Worm (Caenorhabditis elegans) whole organism, L4 larva: ENCODE measurements around the gene bath-27.

ENCODE experiments used
- ama-1 ChIP-seq: fragments of 150-350 bp; optimal IDR thresholded peaks from 2 replicates; lab custom pipeline; 2014; ENCODE audit warnings: inconsistent platforms, mixed read lengths
- daf-8 ChIP-seq: fragments of 200-800 bp; sonication (Bioruptor generic); IDR thresholded peaks from 2 replicates; pipeline ENCODE4 v1.3.6; 2022; ENCODE audit warnings: missing genetic modification characterization, missing compliant biosample characterization
- duxl-1 ChIP-seq: sonication (generic microtip); optimal IDR thresholded peaks from 2 replicates; lab custom pipeline; 2016; ENCODE audit warnings: mild to moderate bottlenecking, missing genetic modification characterization, moderate library complexity, missing compliant biosample characterization; ENCODE audit not compliant: poor library complexity
- dve-1 ChIP-seq: sonication (generic microtip); optimal IDR thresholded peaks from 2 replicates; lab custom pipeline; 2017; ENCODE audit warnings: antibody characterized with exemption, mild to moderate bottlenecking, missing genetic modification characterization, missing compliant biosample characterization; ENCODE audit not compliant: insufficient read depth
- egl-27 ChIP-seq: sonication (generic microtip); optimal IDR thresholded peaks from 3 replicates; lab custom pipeline; 2017; ENCODE audit warnings: missing biosample characterization, missing genetic modification reagents, missing genetic modification characterization
- lin-13 ChIP-seq: fragments of 150-350 bp; optimal IDR thresholded peaks from 2 replicates; lab custom pipeline; 2014; ENCODE audit warnings: missing biosample characterization, missing genetic modification reagents, missing genetic modification characterization
- mdt-29 ChIP-seq: fragments of 200-800 bp; sonication (Bioruptor generic); IDR thresholded peaks from 2 replicates; pipeline ENCODE4 v1.3.6; 2022; ENCODE audit warnings: missing genetic modification reagents, missing genetic modification characterization, missing compliant biosample characterization
- mep-1 ChIP-seq: fragments of 150-350 bp; sonication (generic microtip); optimal IDR thresholded peaks from 3 replicates; lab custom pipeline; 2014; ENCODE audit warnings: missing biosample characterization, missing genetic modification characterization
- nhr-48 ChIP-seq: sonication (generic microtip); optimal IDR thresholded peaks from 2 replicates; lab custom pipeline; 2016; ENCODE audit warnings: mild to moderate bottlenecking, missing genetic modification characterization, missing compliant biosample characterization
- nhr-77 ChIP-seq: fragments of 150-350 bp; optimal IDR thresholded peaks from 2 replicates; lab custom pipeline; 2014; ENCODE audit warnings: missing biosample characterization, missing genetic modification characterization
- sdz-12 ChIP-seq: fragments of 200-800 bp; sonication (Bioruptor generic); optimal IDR thresholded peaks from 2 replicates; lab custom pipeline; 2018; ENCODE audit warnings: mild to moderate bottlenecking, missing genetic modification characterization, missing compliant biosample characterization
- snpc-4 ChIP-seq: fragments of 150-350 bp; optimal IDR thresholded peaks from 2 replicates; lab custom pipeline; 2014; ENCODE audit warnings: missing biosample characterization, missing genetic modification characterization
- spr-3 ChIP-seq: fragments of 200-800 bp; sonication (Bioruptor generic); optimal IDR thresholded peaks from 2 replicates; lab custom pipeline; 2018; ENCODE audit warnings: mild to moderate bottlenecking, missing genetic modification characterization, missing compliant biosample characterization

ce11 chrII:3395484-3395883 lies 36.5 kb downstream of the bath-27 start, which contains the start of gene nep-20:
- TF ChIP-seq duxl-1 (no peak), egl-27 (tag; lab: Kevin White, UChicago) (no peak), nhr-77 (tag; lab: Kevin White, UChicago) (no peak), daf-8 (GFP tag; lab: Robert Waterston, UW) (no peak), lin-13 (no peak), nhr-48 (tag; lab: Kevin White, UChicago) (no peak), snpc-4 (tag; lab: Kevin White, UChicago) (no peak), sdz-12 (GFP tag; lab: Kevin White, UChicago) (no peak), spr-3 (GFP tag; lab: Kevin White, UChicago) (no peak), mep-1 (no peak), dve-1 (tag; lab: Kevin White, UChicago) (no peak), mdt-29 (GFP tag; lab: Robert Waterston, UW) (no peak), ama-1 (lab: Kevin White, UChicago) (no peak)
